Fruit fly (Drosophila melanogaster) S2 (cell line): ENCODE data around the gene CG6813.
A peak's percentile ranks its signal among the peaks of the same experiment; 100 is the strongest.

Experiments used
- CG8478 ChIP-seq: fragments of >200 bp; optimal IDR thresholded peaks from 2 replicates; lab custom pipeline; 2018
- CTCF ChIP-seq, 2 experiments: fragments of >200 bp; optimal IDR thresholded peaks; 2 replicates each; lab custom pipeline; 2018

Gene CG6813

DNA sequence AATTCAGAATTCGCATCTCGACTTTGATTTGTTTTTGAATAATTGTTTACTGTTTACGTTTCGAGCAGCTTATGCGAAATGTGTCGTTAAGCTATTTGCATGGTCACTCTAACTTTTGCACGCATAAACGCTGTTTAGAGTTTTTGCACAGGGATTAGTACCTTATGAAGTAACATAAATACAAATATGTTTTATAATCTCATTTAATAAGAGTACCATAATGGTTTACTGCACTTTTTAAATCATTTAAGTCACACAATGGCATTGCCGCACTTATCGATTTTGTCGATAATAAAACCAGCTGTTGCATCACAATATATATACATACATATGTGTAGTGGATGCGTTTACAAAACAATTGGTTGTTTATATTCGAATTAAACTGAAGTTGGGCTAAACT is at the start of gene CG6813, which contains the start of gene CG18764:
Gene CG6813, minus strand, starts transcription at position 68 of the 400 bp plus-strand sequence.
Gene CG18764, plus strand, starts transcription at position 319 of the 400 bp plus-strand sequence.
- TF ChIP-seq CTCF (optimal IDR thresholded peaks at IDR 0.05; lab: Kevin White, UChicago) (no peak), CG8478 (lab: Kevin White, UChicago) (no peak)

DNA sequence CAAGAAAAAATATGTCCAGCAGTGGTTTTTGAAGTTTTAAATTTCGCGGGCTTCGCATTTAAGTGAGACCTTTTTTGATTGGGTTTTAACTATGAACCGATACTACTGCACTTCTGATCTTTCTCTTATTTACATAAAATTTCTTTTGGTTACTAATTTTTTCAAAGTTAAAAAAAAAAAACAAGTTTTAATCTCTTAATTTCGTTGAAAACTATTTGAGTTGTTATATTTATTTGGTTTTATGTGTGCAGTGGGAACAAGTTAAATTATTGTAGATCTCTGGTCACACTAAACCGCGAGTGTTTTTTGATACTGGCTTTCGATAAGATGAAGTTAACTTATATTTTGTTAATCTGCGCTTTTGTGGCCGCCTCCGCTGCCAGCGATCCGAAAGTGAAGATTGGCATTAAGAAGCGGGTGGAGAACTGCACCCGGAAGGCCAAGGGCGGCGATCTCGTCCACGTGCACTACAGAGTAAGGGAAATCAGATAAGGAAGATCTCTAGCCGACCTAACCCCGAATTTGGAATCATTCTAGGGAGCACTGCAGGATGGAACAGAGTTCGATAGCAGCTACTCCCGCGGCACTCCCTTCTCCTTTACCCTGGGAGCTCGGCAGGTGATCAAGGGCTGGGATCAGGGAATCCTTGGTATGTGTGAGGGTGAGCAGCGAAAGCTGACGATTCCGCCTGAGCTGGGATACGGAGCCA is 47.7 kb upstream of the CG6813 start, which contains the start of gene CG14715:
Gene CG14715, plus strand, starts transcription at position 267 of the 709 bp plus-strand sequence.
- TF ChIP-seq CTCF (optimal IDR thresholded peaks at IDR 0.05; lab: Kevin White, UChicago), result no peak
- TF ChIP-seq CG8478 (lab: Kevin White, UChicago), result no peak

DNA sequence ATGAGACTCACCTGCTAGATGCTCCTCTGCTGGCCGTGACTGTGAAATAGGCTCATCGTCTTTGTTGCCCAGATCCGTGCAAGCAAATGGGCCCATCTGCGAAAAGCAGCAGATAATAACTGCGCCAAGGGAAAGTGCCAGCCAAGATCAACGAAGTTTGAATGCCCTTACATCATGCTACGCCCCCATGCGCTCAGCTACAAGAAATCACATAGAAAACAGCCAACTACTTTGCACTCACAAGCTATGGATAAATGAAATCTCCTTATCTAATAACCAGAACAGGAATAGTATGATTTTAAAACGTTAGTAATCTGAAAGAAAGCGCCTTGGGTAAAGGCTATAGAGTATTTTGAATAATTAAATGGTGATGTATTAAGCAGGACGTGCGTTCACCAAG is 45.3 kb upstream of the CG6813 start:
- TF ChIP-seq CTCF (optimal IDR thresholded peaks at IDR 0.05; lab: Kevin White, UChicago), result no peak
- no peak for TF ChIP-seq CG8478 (lab: Kevin White, UChicago)

DNA sequence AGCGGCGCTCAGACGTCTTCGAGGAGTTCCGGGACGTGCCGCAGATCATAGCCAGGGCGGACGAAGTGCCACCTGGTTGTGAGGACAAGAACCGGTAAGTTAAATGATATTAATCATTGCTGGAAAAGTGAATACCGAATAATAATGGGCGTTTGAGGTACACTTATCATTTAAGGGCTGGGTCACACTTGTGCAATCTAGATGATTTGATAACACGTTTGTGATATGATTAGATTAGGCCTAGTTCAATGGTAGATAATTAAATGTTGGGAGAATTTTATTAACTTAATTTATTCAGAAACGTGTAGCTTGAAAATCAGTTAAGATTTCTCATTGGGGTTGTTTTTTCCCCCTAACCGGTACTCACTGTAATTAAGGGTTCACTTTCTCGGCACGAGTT is 44.5 kb upstream of the CG6813 start:
- TF ChIP-seq CTCF (optimal IDR thresholded peaks at IDR 0.05; lab: Kevin White, UChicago), result no peak
- no peak for TF ChIP-seq CG8478 (lab: Kevin White, UChicago)

DNA sequence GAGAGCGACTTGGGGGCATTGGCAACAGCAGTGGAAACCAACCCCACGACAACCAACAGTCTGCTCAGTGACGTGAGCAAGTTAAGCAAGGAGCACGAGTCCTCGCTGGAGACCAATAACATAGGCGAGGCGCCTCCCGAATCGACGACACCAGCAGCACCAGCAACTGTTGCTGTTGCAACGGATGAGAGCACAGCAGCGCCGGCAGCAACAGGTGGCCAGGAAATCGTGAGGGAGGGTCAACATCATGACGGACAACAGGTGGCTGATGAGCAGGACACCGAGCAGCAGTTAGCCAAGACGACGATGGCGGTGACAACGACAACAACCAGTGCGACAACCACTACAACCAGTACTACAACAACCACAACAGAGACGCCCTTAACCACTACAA is 43.5 kb upstream of the CG6813 start:
- TF ChIP-seq CG8478 (lab: Kevin White, UChicago) (no peak), CTCF (optimal IDR thresholded peaks at IDR 0.05; lab: Kevin White, UChicago) (no peak)

DNA sequence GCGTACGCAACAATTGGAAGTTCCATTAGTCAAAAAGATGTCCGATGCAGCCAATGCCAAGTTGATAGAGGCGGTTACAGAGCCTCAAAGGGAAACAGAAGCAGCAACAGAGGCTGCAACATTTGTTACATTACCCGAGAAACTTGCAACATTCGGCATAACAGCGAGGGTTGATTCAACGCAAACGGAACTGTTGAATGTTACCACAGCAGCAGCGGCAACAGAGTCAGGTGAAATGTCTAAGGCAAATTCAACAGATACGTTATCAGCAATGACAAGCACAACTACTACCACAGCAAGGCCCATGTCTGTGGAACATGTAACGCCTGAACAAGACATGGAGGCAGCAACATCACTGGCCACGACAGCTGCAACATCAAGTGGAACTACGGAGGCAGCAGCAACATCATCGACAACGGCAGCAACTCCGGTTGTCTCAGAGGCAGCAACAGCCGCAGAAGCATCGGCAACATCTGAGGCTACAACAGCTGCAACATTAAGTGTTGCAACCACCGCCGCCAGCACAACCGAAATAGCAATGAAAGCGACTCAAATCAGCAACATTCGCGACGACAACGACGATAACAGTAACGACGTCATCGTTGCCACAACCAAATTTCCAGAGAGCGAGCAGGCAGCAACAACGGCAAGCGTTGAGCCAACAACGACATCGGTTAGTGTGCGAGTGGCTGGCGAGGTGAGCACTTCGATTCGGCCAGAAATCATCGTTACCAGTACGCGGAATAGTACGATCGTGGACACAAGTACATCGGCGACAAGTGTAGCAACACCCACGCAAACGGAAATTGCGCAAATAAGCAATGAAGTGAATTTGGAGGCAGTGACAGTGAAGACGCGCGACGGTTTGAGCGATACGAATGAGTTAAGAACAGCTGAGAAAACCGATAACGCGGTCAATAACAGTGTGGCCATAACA is 42.8 kb upstream of the CG6813 start:
- TF ChIP-seq CTCF (optimal IDR thresholded peaks at IDR 0.05; lab: Kevin White, UChicago) (no peak), CG8478 (lab: Kevin White, UChicago) (no peak)

DNA sequence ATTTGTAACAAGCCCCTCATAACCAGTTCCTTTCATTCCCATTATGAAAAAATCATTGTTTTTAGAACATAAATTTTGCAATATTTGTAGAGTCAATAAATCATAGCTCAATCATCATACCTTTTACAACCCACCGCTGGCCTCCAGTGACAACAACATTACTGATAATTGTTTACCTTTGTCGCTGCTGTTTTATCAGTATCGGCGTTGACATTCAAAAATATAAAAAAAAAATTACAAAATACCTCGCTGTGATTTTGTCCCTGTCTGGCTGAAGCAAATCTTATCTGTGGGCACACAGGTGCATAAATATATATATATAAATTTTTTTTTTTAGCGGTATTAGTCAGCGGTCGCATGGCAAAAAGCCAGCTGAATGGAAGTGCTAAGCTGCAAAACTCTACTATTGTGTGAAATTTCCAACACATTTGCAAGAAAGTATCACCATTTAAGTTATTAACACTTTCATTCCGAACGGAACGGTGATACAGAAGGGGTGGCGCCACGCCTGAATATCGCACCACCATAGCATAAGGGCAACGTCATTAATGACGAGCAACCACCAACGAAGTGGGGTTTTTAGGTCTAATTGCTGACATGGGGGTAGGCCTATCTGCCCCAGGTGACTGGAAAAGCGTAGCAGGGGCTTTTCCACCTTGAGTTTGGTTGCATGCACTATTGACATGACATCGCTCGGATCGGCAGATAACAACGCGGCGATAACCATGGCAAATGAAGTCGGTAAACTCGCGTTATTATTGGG is 39.7 kb upstream of the CG6813 start:
- TF ChIP-seq CTCF (optimal IDR thresholded peaks at IDR 0.05; lab: Kevin White, UChicago) (no peak), CG8478 (lab: Kevin White, UChicago) (no peak)

DNA sequence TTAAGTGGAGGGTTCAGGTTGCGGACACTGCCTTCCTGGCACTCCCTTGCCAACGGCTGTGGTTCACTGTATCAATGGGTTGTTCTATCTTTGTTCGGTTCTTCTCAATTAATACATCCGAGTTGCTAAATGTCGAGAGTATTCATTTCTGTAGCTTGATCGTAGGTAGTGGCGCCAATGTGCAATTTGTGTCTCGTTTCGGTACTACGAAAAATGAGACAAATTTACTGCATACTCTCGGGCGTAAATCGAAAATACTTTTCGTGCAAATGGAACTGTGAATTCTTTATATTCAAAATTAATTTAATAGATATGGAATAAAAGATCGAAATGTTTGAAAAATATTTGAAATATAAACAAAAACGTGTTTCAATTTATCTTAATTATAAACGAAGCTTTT is 39.1 kb upstream of the CG6813 start:
- TF ChIP-seq CTCF (optimal IDR thresholded peaks at IDR 0.05; lab: Kevin White, UChicago) (peak; percentile 92), CG8478 (lab: Kevin White, UChicago) (no peak)

DNA sequence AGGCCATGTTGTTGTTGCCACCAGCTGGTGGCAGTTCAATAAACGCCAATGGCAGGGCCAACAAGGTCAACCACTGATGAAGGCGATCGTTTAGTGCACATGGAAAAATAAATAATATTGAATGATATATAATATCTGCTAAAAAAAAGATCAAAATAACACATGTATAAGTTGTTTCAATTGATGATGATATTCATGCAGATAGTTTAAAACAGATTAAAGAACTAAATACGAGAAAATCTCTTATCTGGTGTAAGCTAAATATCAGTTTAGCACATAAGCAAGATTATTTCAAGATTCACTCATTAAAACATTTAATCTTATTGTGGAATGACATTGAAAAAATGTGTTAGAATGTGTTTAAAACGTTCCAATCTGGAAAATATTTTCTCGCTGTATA is 37.0 kb upstream of the CG6813 start:
- TF ChIP-seq CTCF (optimal IDR thresholded peaks at IDR 0.05; lab: Kevin White, UChicago) (no peak), CG8478 (lab: Kevin White, UChicago) (no peak)

DNA sequence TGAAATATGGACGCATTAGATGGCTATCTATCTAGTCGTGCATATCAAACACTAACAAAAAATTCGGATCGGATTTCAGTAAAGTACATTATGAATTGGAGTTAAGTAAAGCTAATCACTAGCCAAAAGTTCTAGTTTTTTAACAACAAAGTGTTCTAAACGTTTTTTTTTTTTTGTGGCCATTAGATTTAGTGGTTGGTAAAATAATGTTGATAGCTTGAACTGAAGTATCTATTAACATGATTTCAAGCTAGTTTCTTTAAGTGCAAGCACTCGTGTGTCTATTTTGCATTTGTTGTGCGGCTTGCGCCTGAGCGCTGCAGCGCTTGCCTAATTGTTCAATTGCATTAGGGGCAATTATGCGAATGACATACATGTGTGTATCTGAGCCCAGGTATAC is 36.2 kb upstream of the CG6813 start:
- TF ChIP-seq CG8478 (lab: Kevin White, UChicago), result no peak
- no peak for TF ChIP-seq CTCF (optimal IDR thresholded peaks at IDR 0.05; lab: Kevin White, UChicago)

DNA sequence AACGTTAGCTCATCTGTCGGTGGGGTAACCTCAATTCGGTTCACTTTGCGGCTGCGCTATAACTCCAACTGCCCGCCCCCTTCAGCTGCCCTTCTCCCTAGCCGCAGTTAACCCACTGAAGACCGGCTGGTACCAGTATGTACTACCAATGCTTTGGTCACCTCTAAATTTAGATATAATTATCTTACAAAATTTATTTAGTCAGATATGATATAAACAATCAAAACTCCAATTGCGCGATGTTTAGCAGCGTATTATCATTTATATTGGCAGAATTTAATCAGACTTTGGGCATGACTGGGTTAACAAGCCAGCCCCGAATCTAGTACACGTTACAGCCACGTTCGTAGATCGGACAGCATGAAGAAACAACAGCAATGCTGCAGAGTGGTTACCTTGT is 35.3 kb upstream of the CG6813 start:
- no peak for TF ChIP-seq CG8478 (lab: Kevin White, UChicago)
- TF ChIP-seq CTCF (optimal IDR thresholded peaks at IDR 0.05; lab: Kevin White, UChicago), result no peak

DNA sequence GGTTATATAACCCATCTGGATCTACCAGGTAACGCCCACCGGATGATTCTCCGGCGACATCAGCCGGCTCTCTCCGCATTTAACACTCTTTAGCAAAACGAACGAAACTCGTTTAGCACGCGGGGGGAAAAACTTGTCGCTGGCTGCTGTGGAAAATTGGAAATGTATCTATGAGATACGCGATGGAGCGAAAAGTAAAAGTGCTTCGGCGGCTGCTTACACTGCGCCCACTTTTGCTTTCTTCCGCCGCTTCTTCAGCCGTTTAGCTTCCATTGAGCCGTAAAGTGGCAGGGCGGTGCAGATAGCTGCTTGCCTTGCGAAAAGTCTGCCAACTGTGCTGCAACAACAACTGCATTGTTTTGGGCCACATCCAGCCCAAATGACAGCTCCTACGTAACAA is 34.7 kb upstream of the CG6813 start:
- TF ChIP-seq CTCF (optimal IDR thresholded peaks at IDR 0.05; lab: Kevin White, UChicago) (no peak), CG8478 (lab: Kevin White, UChicago) (no peak)

DNA sequence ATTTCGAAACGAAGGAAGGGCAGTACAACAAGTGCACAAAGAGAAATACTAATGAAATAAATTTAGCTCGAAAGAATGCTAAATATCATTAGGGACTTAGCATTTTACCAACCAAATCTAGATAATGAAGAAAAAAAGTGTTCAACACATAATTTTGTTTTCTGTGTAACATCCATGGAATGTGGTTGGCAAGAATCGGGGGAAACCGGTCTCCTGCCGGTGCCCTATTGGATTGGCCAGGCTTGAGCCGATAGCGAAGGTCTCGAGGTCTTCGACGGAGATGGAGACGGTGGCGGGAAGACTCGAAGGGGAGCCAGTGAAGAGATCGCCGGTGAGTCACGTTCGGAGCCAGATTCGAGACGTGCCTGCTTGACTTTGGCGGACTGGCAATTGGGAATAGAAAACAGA is 31.4 kb upstream of the CG6813 start:
- TF ChIP-seq CG8478 (lab: Kevin White, UChicago), result no peak
- no peak for TF ChIP-seq CTCF (optimal IDR thresholded peaks at IDR 0.05; lab: Kevin White, UChicago)

DNA sequence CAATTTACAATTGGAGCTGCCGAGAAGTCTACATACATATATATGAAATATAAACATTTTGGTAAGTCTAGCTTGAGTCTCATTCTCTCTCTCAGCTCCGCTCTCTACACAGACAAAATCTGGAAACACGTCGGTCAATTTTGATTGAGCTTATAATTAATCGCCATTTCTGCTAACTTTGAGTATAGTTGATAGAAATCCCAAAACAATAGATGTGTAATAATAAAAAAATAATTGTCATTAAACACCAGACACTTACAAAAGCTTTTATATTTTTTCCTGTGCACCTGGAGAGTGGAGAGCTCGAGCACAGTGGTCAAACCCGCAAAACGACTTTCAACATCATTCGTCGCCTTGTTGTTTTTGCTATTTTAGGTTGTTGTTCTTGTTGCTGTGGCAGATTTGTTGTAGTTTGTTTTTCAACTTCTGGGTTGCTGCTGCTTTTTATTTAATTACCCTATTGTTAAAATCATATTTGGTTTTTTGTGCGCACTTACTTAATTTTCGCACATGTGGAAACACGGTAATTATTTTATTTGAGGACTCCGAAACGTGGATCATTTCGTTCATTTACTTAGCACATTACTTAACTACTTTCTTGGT is 30.3 kb upstream of the CG6813 start:
- TF ChIP-seq CG8478 (lab: Kevin White, UChicago), result no peak
- no peak for TF ChIP-seq CTCF (optimal IDR thresholded peaks at IDR 0.05; lab: Kevin White, UChicago)
